Worm (Caenorhabditis elegans): Measurements from ENCODE around the gene xrn-1.
A peak's percentile ranks its signal among the peaks of the same experiment; 100 is the strongest.

The xrn-1 gene

ce11 chrII:14044199-14044598 lies 24.5 kb upstream of the xrn-1 start (continued):
- TF ChIP-seq xbp-1 (tag; optimal IDR thresholded peaks at IDR 0.05) (peak; percentile 43), skn-1 (tag; optimal IDR thresholded peaks at IDR 0.05) (peak; percentile 65)

DNA sequence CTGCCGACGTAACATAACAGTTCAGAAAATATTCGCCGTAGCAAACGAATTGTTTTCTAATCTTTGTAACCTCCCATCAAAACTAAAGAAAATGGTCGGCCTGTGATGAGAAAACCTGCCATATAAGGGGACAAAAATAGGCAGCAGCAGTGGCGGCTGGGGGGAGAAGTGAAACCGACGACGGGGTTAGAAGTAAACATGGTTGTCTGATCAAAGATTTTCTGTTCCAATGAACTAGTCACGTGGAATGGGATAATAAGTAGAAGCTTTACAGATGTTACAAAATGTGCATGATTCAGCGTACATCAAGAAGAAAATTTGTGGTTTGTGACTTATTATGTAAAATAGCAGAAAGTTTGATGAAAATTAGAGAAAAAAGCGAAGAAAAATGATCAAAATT lies 23.5 kb upstream of the xrn-1 start:
- no peak for TF ChIP-seq isw-1 (GFP tag; IDR thresholded peaks at IDR 0.05)
- TF ChIP-seq pax-3 (tag; optimal IDR thresholded peaks at IDR 0.05) = no peak
- no peak for TF ChIP-seq unc-98 (GFP tag; IDR thresholded peaks at IDR 0.05)
- peak; percentile 41 for TF ChIP-seq nhr-20 (tag; optimal IDR thresholded peaks at IDR 0.05)
- TF ChIP-seq snu-23 (GFP tag; optimal IDR thresholded peaks at IDR 0.05) = peak; percentile 26
- peak; percentile 47 for TF ChIP-seq lin-14 (GFP tag; optimal IDR thresholded peaks at IDR 0.05)
- peak; percentile 47 for TF ChIP-seq nhr-71 (tag; optimal IDR thresholded peaks at IDR 0.05)
- no peak for TF ChIP-seq mdl-1 (tag; optimal IDR thresholded peaks at IDR 0.05)
- no peak for TF ChIP-seq pag-3 (tag; optimal IDR thresholded peaks at IDR 0.05; ENCODE audit: borderline replicate concordance, insufficient read depth)
- TF ChIP-seq lsy-2 (tag; optimal IDR thresholded peaks at IDR 0.05) = no peak
- TF ChIP-seq nhr-47 (tag; optimal IDR thresholded peaks at IDR 0.05) = peak; percentile 29
- no peak for TF ChIP-seq sox-4 (tag; optimal IDR thresholded peaks at IDR 0.05)
- TF ChIP-seq nhr-90 (tag; optimal IDR thresholded peaks at IDR 0.05; ENCODE audit: poor library complexity) = no peak
- TF ChIP-seq lin-35 (GFP tag; optimal IDR thresholded peaks at IDR 0.05) = peak in 1 of 2 experiments; percentile 14
- peak; percentile 27 for TF ChIP-seq dsc-1 (tag; optimal IDR thresholded peaks at IDR 0.05)
- TF ChIP-seq dpl-1 (GFP tag; optimal IDR thresholded peaks at IDR 0.05) = no peak
- peak; percentile 51 for TF ChIP-seq blmp-1 (tag; optimal IDR thresholded peaks at IDR 0.05)
- peak; percentile 74 for TF ChIP-seq nhr-85 (tag)
- no peak for TF ChIP-seq ceh-82 (tag; optimal IDR thresholded peaks at IDR 0.05)
- TF ChIP-seq skn-1 (tag; optimal IDR thresholded peaks at IDR 0.05) = no peak
- TF ChIP-seq fkh-8 (tag; optimal IDR thresholded peaks at IDR 0.05) = peak; percentile 50
- TF ChIP-seq nhr-12 (tag; optimal IDR thresholded peaks at IDR 0.05) = no peak

- TF ChIP-seq lin-39 (tag; optimal IDR thresholded peaks at IDR 0.05) (no peak), efl-1 (optimal IDR thresholded peaks at IDR 0.05) (no peak), efl-1 (GFP tag; optimal IDR thresholded peaks at IDR 0.05 in 1 of 2) (peak in 1 of 2 experiments; percentile 63), unc-86 (tag; optimal IDR thresholded peaks at IDR 0.05) (no peak), nhr-71 (tag; optimal IDR thresholded peaks at IDR 0.05) (no peak), sup-37 (GFP tag; optimal IDR thresholded peaks at IDR 0.05) (no peak), nhr-12 (tag; optimal IDR thresholded peaks at IDR 0.05) (no peak), nhr-237 (tag; optimal IDR thresholded peaks at IDR 0.05) (no peak), unc-98 (GFP tag; IDR thresholded peaks at IDR 0.05) (no peak), Y116A8C.19 (tag; optimal IDR thresholded peaks at IDR 0.05; ENCODE audit: borderline replicate concordance) (no peak)
These were observed 22.7 kb upstream of the xrn-1 start for ce11 chrII:14045934-14046470.

DNA sequence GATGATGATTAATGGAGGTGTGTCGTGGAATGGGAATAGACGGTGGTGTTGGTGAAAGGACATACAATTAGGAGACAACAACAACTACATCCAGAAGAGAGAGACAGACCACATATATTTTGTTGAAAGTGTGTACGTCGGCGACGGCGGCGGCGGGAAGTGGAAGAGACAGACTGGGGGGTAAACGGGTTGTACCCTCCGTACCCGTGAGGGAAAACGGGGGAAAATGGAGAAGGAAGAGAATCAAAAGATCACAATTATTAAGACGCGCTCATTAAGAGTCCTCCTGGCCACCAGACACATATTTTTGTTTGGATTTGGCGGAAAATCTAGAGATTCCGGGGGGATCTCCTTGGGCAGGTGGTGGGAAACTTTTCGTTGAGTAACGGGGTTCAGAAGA lies 22.2 kb upstream of the xrn-1 start:
- no peak for TF ChIP-seq efl-1 (optimal IDR thresholded peaks at IDR 0.05)
- TF ChIP-seq efl-1 (GFP tag; optimal IDR thresholded peaks at IDR 0.05 in 1 of 2) = peak in 1 of 2 experiments; percentile 82
- TF ChIP-seq blmp-1 (tag; optimal IDR thresholded peaks at IDR 0.05) = peak; percentile 65
- TF ChIP-seq isw-1 (GFP tag; IDR thresholded peaks at IDR 0.05) = no peak
- TF ChIP-seq lin-14 (GFP tag; optimal IDR thresholded peaks at IDR 0.05) = peak; percentile 25
- no peak for TF ChIP-seq zip-4 (GFP tag; optimal IDR thresholded peaks at IDR 0.05)

ce11 chrII:14049097-14049496 lies 19.6 kb upstream of the xrn-1 start:
- TF ChIP-seq dpl-1 (GFP tag; optimal IDR thresholded peaks at IDR 0.05) (peak in 2 of 3 experiments; percentile 4 to 20), ceh-63 (GFP tag; optimal IDR thresholded peaks at IDR 0.05) (no peak), efl-1 (optimal IDR thresholded peaks at IDR 0.05) (peak; percentile 3 to 4), efl-1 (GFP tag; optimal IDR thresholded peaks at IDR 0.05 in 1 of 2) (no peak), nhr-11 (tag; optimal IDR thresholded peaks at IDR 0.05) (no peak), nhr-90 (tag; optimal IDR thresholded peaks at IDR 0.05; ENCODE audit: poor library complexity) (peak; percentile 27), nhr-12 (tag; optimal IDR thresholded peaks at IDR 0.05) (no peak), elt-3 (tag; optimal IDR thresholded peaks at IDR 0.05) (peak in 2 of 6 experiments; percentile 47 to 78), elt-2 (tag; optimal IDR thresholded peaks at IDR 0.05) (peak; percentile 63), nhr-85 (tag) (peak; percentile 90), nhr-20 (tag; optimal IDR thresholded peaks at IDR 0.05) (peak; percentile 83), lin-35 (GFP tag; optimal IDR thresholded peaks at IDR 0.05) (peak; percentile 3 to 49), alr-1 (tag; optimal IDR thresholded peaks at IDR 0.05; ENCODE audit: borderline replicate concordance) (no peak), tbx-2 (tag; optimal IDR thresholded peaks at IDR 0.05) (peak; percentile 27), lsy-2 (tag; optimal IDR thresholded peaks at IDR 0.05) (peak; percentile 23 to 48), ceh-82 (tag; optimal IDR thresholded peaks at IDR 0.05) (peak in 1 of 3 experiments; percentile 1), nhr-47 (tag; optimal IDR thresholded peaks at IDR 0.05) (peak; percentile 1), rnt-1 (tag; optimal IDR thresholded peaks at IDR 0.05) (peak; percentile 76), C16A3.4 (tag; optimal IDR thresholded peaks at IDR 0.05) (peak; percentile 13), lin-14 (GFP tag; optimal IDR thresholded peaks at IDR 0.05) (peak; percentile 81), mep-1 (tag; optimal IDR thresholded peaks at IDR 0.05) (peak; percentile 60), nhr-84 (tag; optimal IDR thresholded peaks at IDR 0.05) (no peak), mdl-1 (tag; optimal IDR thresholded peaks at IDR 0.05) (peak in 1 of 2 experiments; percentile 76)
